Fruit fly (Drosophila melanogaster) S2 (cell line): ENCODE results near the gene rt.

Source experiments
- CG8478 ChIP-seq: fragments of >200 bp; optimal IDR thresholded peaks from 2 replicates; lab custom pipeline; 2018
- CTCF ChIP-seq, 2 experiments: fragments of >200 bp; optimal IDR thresholded peaks; 2 replicates each; lab custom pipeline; 2018

The rt gene

dm6 chr3L:11554338-11554737 lies 33.2 kb downstream of the rt start:
- TF ChIP-seq CTCF (optimal IDR thresholded peaks at IDR 0.05; lab: Kevin White, UChicago) (no peak), CG8478 (no peak)

- TF ChIP-seq CTCF (optimal IDR thresholded peaks at IDR 0.05; lab: Kevin White, UChicago) (no peak), CG8478 (no peak)
Observed at dm6 chr3L:11553672-11554068, 33.9 kb downstream of the rt start.

- no peak for TF ChIP-seq CTCF (optimal IDR thresholded peaks at IDR 0.05; lab: Kevin White, UChicago)
- no peak for TF ChIP-seq CG8478
Observed at dm6 chr3L:11552996-11553671, 34.4 kb downstream of the rt start.

- TF ChIP-seq CG8478, result no peak
- no peak for TF ChIP-seq CTCF (optimal IDR thresholded peaks at IDR 0.05; lab: Kevin White, UChicago)
Observed at dm6 chr3L:11551949-11552348, 35.6 kb downstream of the rt start.

- TF ChIP-seq CTCF (optimal IDR thresholded peaks at IDR 0.05; lab: Kevin White, UChicago), result no peak
- TF ChIP-seq CG8478, result no peak
Observed at dm6 chr3L:11550359-11551056, 37.1 kb downstream of the rt start.

dm6 chr3L:11549432-11549831 lies 38.1 kb downstream of the rt start:
- TF ChIP-seq CG8478 (no peak), CTCF (optimal IDR thresholded peaks at IDR 0.05; lab: Kevin White, UChicago) (no peak)

- TF ChIP-seq CTCF (optimal IDR thresholded peaks at IDR 0.05; lab: Kevin White, UChicago), result no peak
Observed at dm6 chr3L:11548009-11548408, 39.6 kb downstream of the rt start.

dm6 chr3L:11547302-11547994 lies 40.1 kb downstream of the rt start:
- TF ChIP-seq CTCF (optimal IDR thresholded peaks at IDR 0.05; lab: Kevin White, UChicago) (no peak), CG8478 (no peak)

dm6 chr3L:11543681-11544299 lies 43.8 kb downstream of the rt start:
- no peak for TF ChIP-seq CTCF (optimal IDR thresholded peaks at IDR 0.05; lab: Kevin White, UChicago)
- TF ChIP-seq CG8478, result no peak

dm6 chr3L:11542948-11543347 lies 44.6 kb downstream of the rt start:
- no peak for TF ChIP-seq CTCF (optimal IDR thresholded peaks at IDR 0.05; lab: Kevin White, UChicago)
- TF ChIP-seq CG8478, result no peak

- TF ChIP-seq CTCF (optimal IDR thresholded peaks at IDR 0.05; lab: Kevin White, UChicago) (no peak), CG8478 (no peak)
Observed at dm6 chr3L:11542437-11542836, 45.1 kb downstream of the rt start.

- no peak for TF ChIP-seq CTCF (optimal IDR thresholded peaks at IDR 0.05; lab: Kevin White, UChicago)
Observed at dm6 chr3L:11540330-11540702, 47.3 kb downstream of the rt start.

dm6 chr3L:11539511-11540329 lies 47.9 kb downstream of the rt start:
- TF ChIP-seq CG8478 (no peak), CTCF (optimal IDR thresholded peaks at IDR 0.05; lab: Kevin White, UChicago) (no peak)

dm6 chr3L:11536767-11537419 lies 50.7 kb downstream of the rt start:
- TF ChIP-seq CTCF (optimal IDR thresholded peaks at IDR 0.05; lab: Kevin White, UChicago) (no peak), CG8478 (no peak)

dm6 chr3L:11536132-11536531 lies 51.4 kb downstream of the rt start:
- TF ChIP-seq CG8478 (no peak), CTCF (optimal IDR thresholded peaks at IDR 0.05; lab: Kevin White, UChicago) (no peak)
